Worm (Caenorhabditis elegans) whole organism, L3 larva: ENCODE measurements around the gene K05F1.10.

ENCODE experiments used
- ZK546.5 ChIP-seq: sonication (generic microtip); optimal IDR thresholded peaks from 2 replicates; lab custom pipeline; 2017; ENCODE audit warnings: missing biosample characterization, missing genetic modification characterization
- ama-1 ChIP-seq: fragments of 150-350 bp; optimal IDR thresholded peaks from 2 replicates; lab custom pipeline; 2018
- ceh-9 ChIP-seq: sonication (generic microtip); optimal IDR thresholded peaks from 2 replicates; lab custom pipeline; 2018; ENCODE audit warnings: missing biosample characterization, missing genetic modification characterization
- elt-3 ChIP-seq, 3 experiments: fragments of 150-350 bp in 1 of 3; sonication (generic microtip) in 2 of 3; optimal IDR thresholded peaks; 2 replicates in 2 of 3; 4 replicates in 1 of 3; lab custom pipeline; 2014 to 2017; ENCODE audit warnings: missing biosample characterization in 3 of 3, missing genetic modification characterization in 3 of 3
- fkh-2 ChIP-seq: fragments of 150-350 bp; optimal IDR thresholded peaks from 2 replicates; lab custom pipeline; 2014; ENCODE audit warnings: missing biosample characterization, missing genetic modification reagents, missing genetic modification characterization
- fos-1 ChIP-seq: fragments of 150-350 bp; optimal IDR thresholded peaks from 2 replicates; lab custom pipeline; 2014; ENCODE audit warnings: missing biosample characterization, missing genetic modification characterization
- nfya-1 ChIP-seq: sonication (generic microtip); optimal IDR thresholded peaks from 2 replicates; lab custom pipeline; 2017; ENCODE audit warnings: missing genetic modification characterization, mild to moderate bottlenecking, missing compliant biosample characterization, antibody characterized with exemption, moderate library complexity; ENCODE audit not compliant: insufficient read depth
- nhr-23 ChIP-seq: fragments of 150-350 bp; optimal IDR thresholded peaks from 2 replicates; lab custom pipeline; 2014; ENCODE audit warnings: missing biosample characterization, missing genetic modification reagents, missing genetic modification characterization
- nhr-43 ChIP-seq: sonication (generic microtip); optimal IDR thresholded peaks from 2 replicates; lab custom pipeline; 2016; ENCODE audit warnings: mild to moderate bottlenecking, missing genetic modification characterization, missing compliant biosample characterization; ENCODE audit not compliant: poor library complexity, severe bottlenecking
- nhr-67 ChIP-seq: fragments of 150-350 bp; optimal IDR thresholded peaks from 2 replicates; lab custom pipeline; 2014; ENCODE audit warnings: missing biosample characterization, missing genetic modification characterization
- pha-4 ChIP-seq: fragments of 150-350 bp; optimal IDR thresholded peaks from 2 replicates; lab custom pipeline; 2014; ENCODE audit warnings: missing biosample characterization, missing genetic modification reagents, missing genetic modification characterization
- unc-62 ChIP-seq: fragments of 150-350 bp; sonication (generic microtip); optimal IDR thresholded peaks from 4 replicates; lab custom pipeline; 2014; ENCODE audit warnings: missing biosample characterization, missing genetic modification reagents, missing genetic modification characterization
- zag-1 ChIP-seq: fragments of 150-350 bp; optimal IDR thresholded peaks from 2 replicates; lab custom pipeline; 2014; ENCODE audit warnings: missing biosample characterization, missing genetic modification characterization

- TF ChIP-seq zag-1 (tag; lab: Kevin White, UChicago) = no peak
- TF ChIP-seq elt-3 (tag; optimal IDR thresholded peaks at IDR 0.05; lab: Kevin White, UChicago) = no peak
- TF ChIP-seq ZK546.5 (tag; lab: Kevin White, UChicago) = no peak
- no peak for TF ChIP-seq nhr-67
- no peak for TF ChIP-seq fos-1 (tag; lab: Kevin White, UChicago)
- no peak for TF ChIP-seq nfya-1 (tag; lab: Kevin White, UChicago)
- no peak for TF ChIP-seq nhr-23 (tag; lab: Kevin White, UChicago)
- TF ChIP-seq fkh-2 (tag; lab: Kevin White, UChicago) = no peak
- no peak for TF ChIP-seq unc-62
- no peak for TF ChIP-seq nhr-43 (tag; lab: Kevin White, UChicago)
- no peak for TF ChIP-seq ceh-9 (tag; lab: Kevin White, UChicago)
- TF ChIP-seq pha-4 = no peak
- TF ChIP-seq ama-1 (lab: Kevin White, UChicago) = no peak
Measured at ce11 chrII:5833136-5833535, 27.9 kb upstream of the K05F1.10 start, which contains the start of gene gtap-1.
